Worm (Caenorhabditis elegans) whole organism, L1 larva: Measurements from ENCODE around the gene srg-6.

Experiments
- C04F5.9 ChIP-seq: sonication (generic microtip); optimal IDR thresholded peaks from 2 replicates; lab custom pipeline; 2016; ENCODE audit warnings: missing genetic modification characterization, missing compliant biosample characterization
- aha-1 ChIP-seq: fragments of 150-350 bp; optimal IDR thresholded peaks from 2 replicates; lab custom pipeline; 2014; ENCODE audit warnings: missing biosample characterization, missing genetic modification characterization
- alr-1 ChIP-seq: fragments of 200-800 bp; sonication (Bioruptor generic); optimal IDR thresholded peaks from 2 replicates; lab custom pipeline; 2018; ENCODE audit warnings: borderline replicate concordance, mild to moderate bottlenecking, missing genetic modification characterization, missing compliant biosample characterization
- aly-2 ChIP-seq: fragments of 150-350 bp; optimal IDR thresholded peaks from 2 replicates; lab custom pipeline; 2014; ENCODE audit warnings: missing biosample characterization, missing genetic modification characterization
- ceh-63 ChIP-seq: fragments of 200-800 bp; sonication (Bioruptor generic); optimal IDR thresholded peaks from 2 replicates; lab custom pipeline; 2018; ENCODE audit warnings: mild to moderate bottlenecking, missing genetic modification characterization, missing compliant biosample characterization
- ceh-8 ChIP-seq: fragments of 200-800 bp; sonication (Bioruptor generic); optimal IDR thresholded peaks from 2 replicates; lab custom pipeline; 2018; ENCODE audit warnings: mild to moderate bottlenecking, missing genetic modification characterization, moderate library complexity, missing compliant biosample characterization
- ceh-82 ChIP-seq, 3 experiments: fragments of 150-350 bp in 1 of 3; sonication (generic microtip) in 2 of 3; optimal IDR thresholded peaks; 2 replicates each; lab custom pipeline; 2014 to 2017; ENCODE audit warnings: missing biosample characterization in 3 of 3, missing genetic modification characterization in 3 of 3
- ceh-90 ChIP-seq: sonication (generic microtip); optimal IDR thresholded peaks from 2 replicates; lab custom pipeline; 2016; ENCODE audit warnings: missing genetic modification characterization, missing compliant biosample characterization
- ces-1 ChIP-seq: fragments of 150-350 bp; optimal IDR thresholded peaks from 2 replicates; lab custom pipeline; 2014; ENCODE audit warnings: missing biosample characterization, missing genetic modification reagents, missing genetic modification characterization
- dpl-1 ChIP-seq, 3 experiments: fragments of 150-350 bp in 2 of 3; sonication (generic microtip) in 1 of 3; optimal IDR thresholded peaks; 2 replicates each; lab custom pipeline; 2014 to 2017; ENCODE audit warnings: missing biosample characterization in 3 of 3, missing genetic modification characterization in 3 of 3, missing genetic modification reagents in 3 of 3
- dsc-1 ChIP-seq: sonication (generic microtip); optimal IDR thresholded peaks from 2 replicates; lab custom pipeline; 2016; ENCODE audit warnings: mild to moderate bottlenecking, missing genetic modification characterization, missing compliant biosample characterization
- efl-1 ChIP-seq, 4 experiments: fragments of 150-350 bp; optimal IDR thresholded peaks in 3 of 4; peaks in 1 of 4; 1 replicate in 1 of 4; 2 replicates in 3 of 4; lab custom pipeline; 2014; ENCODE audit warnings: missing biosample characterization in 2 of 4, missing genetic modification characterization in 2 of 4, missing genetic modification reagents in 2 of 4
- egl-13 ChIP-seq: sonication (generic microtip); optimal IDR thresholded peaks from 2 replicates; lab custom pipeline; 2016; ENCODE audit warnings: missing genotype, missing genetic modification reagents, missing genetic modification characterization, missing compliant biosample characterization
- elt-3 ChIP-seq, 6 experiments: fragments of 150-350 bp in 1 of 6; sonication (generic microtip); optimal IDR thresholded peaks; 2 replicates each; lab custom pipeline; 2017 to 2018; ENCODE audit warnings: missing biosample characterization in 6 of 6, missing genetic modification characterization in 6 of 6, inconsistent platforms in 1 of 6
- ets-5 ChIP-seq: fragments of 200-800 bp; sonication (Bioruptor generic); IDR thresholded peaks from 2 replicates; pipeline ENCODE4 v1.3.6; 2022; ENCODE audit warnings: missing genetic modification characterization, missing compliant biosample characterization
- fkh-10 ChIP-seq: sonication (generic microtip); optimal IDR thresholded peaks from 2 replicates; lab custom pipeline; 2017; ENCODE audit warnings: missing biosample characterization, missing genetic modification reagents, missing genetic modification characterization
- fkh-4 ChIP-seq: sonication (generic microtip); optimal IDR thresholded peaks from 2 replicates; lab custom pipeline; 2016; ENCODE audit warnings: missing compliant biosample characterization, missing genetic modification characterization, borderline replicate concordance
- grh-1 ChIP-seq: fragments of 200-800 bp; sonication (Bioruptor generic); IDR thresholded peaks from 2 replicates; pipeline ENCODE4 v1.3.6; 2022; ENCODE audit warnings: missing genetic modification reagents, missing genetic modification characterization, missing compliant biosample characterization
- hlh-4 ChIP-seq: sonication (generic microtip); optimal IDR thresholded peaks from 2 replicates; lab custom pipeline; 2016; ENCODE audit warnings: mild to moderate bottlenecking, missing genetic modification characterization, missing compliant biosample characterization
- hpl-2 ChIP-seq: fragments of 150-350 bp; optimal IDR thresholded peaks from 2 replicates; lab custom pipeline; 2014; ENCODE audit warnings: missing biosample characterization, missing genetic modification reagents, missing genetic modification characterization
- irx-1 ChIP-seq: sonication (generic microtip); optimal IDR thresholded peaks from 2 replicates; lab custom pipeline; 2016; ENCODE audit warnings: missing genetic modification characterization, missing compliant biosample characterization
- isw-1 ChIP-seq: fragments of 200-800 bp; sonication (Bioruptor generic); IDR thresholded peaks from 2 replicates; pipeline ENCODE4 v1.3.6; 2022; ENCODE audit warnings: missing genetic modification characterization, missing compliant biosample characterization
- lin-14 ChIP-seq: fragments of 200-800 bp; sonication (Bioruptor generic); optimal IDR thresholded peaks from 2 replicates; lab custom pipeline; 2018; ENCODE audit warnings: mild to moderate bottlenecking, missing genetic modification characterization, moderate library complexity, missing compliant biosample characterization
- lin-15B ChIP-seq: fragments of 150-350 bp; sonication (generic microtip); optimal IDR thresholded peaks from 3 replicates; lab custom pipeline; 2014; ENCODE audit warnings: missing biosample characterization, missing genetic modification characterization
- lin-35 ChIP-seq, 2 experiments: fragments of 150-350 bp; optimal IDR thresholded peaks; 2 replicates each; lab custom pipeline; 2014; ENCODE audit warnings: missing biosample characterization in 2 of 2, missing genetic modification characterization in 2 of 2, missing genetic modification reagents in 2 of 2
- lsy-2 ChIP-seq, 2 experiments: fragments of 150-350 bp; optimal IDR thresholded peaks; 2 replicates each; lab custom pipeline; 2014; ENCODE audit warnings: missing biosample characterization in 2 of 2, missing genetic modification characterization in 2 of 2
- mep-1 ChIP-seq: fragments of 150-350 bp; optimal IDR thresholded peaks from 2 replicates; lab custom pipeline; 2014; ENCODE audit warnings: missing biosample characterization, missing genetic modification characterization
- nhr-12 ChIP-seq: sonication (generic microtip); optimal IDR thresholded peaks from 2 replicates; lab custom pipeline; 2017; ENCODE audit warnings: missing biosample characterization, missing genetic modification characterization
- nhr-19 ChIP-seq: fragments of 200-800 bp; sonication (Bioruptor generic); conservative IDR thresholded peaks from 2 replicates; pipeline ENCODE4 v1.3.6; 2022; ENCODE audit warnings: missing genetic modification characterization, missing compliant biosample characterization
- nhr-237 ChIP-seq: fragments of 150-350 bp; optimal IDR thresholded peaks from 2 replicates; lab custom pipeline; 2014; ENCODE audit warnings: missing biosample characterization, missing genetic modification characterization
- nhr-84 ChIP-seq: sonication (generic microtip); optimal IDR thresholded peaks from 2 replicates; lab custom pipeline; 2017; ENCODE audit warnings: missing biosample characterization, missing genetic modification characterization
- nhr-85 ChIP-seq: sonication (generic microtip); peaks from one replicate; lab custom pipeline; 2016; ENCODE audit warnings: missing genetic modification characterization, inconsistent platforms, missing compliant biosample characterization
- nhr-90 ChIP-seq: sonication (generic microtip); optimal IDR thresholded peaks from 2 replicates; lab custom pipeline; 2016; ENCODE audit warnings: mild to moderate bottlenecking, missing genetic modification characterization, missing compliant biosample characterization; ENCODE audit not compliant: poor library complexity
- pag-3 ChIP-seq: sonication (generic microtip); optimal IDR thresholded peaks from 2 replicates; lab custom pipeline; 2017; ENCODE audit warnings: missing genetic modification characterization, mild to moderate bottlenecking, missing compliant biosample characterization, antibody characterized with exemption, borderline replicate concordance; ENCODE audit not compliant: insufficient read depth
- pqm-1 ChIP-seq: sonication (generic microtip); optimal IDR thresholded peaks from 3 replicates; lab custom pipeline; 2017; ENCODE audit warnings: missing biosample characterization, missing genetic modification characterization
- snu-23 ChIP-seq: sonication (generic microtip); optimal IDR thresholded peaks from 2 replicates; lab custom pipeline; 2016; ENCODE audit warnings: missing genetic modification characterization, missing compliant biosample characterization
- sptf-1 ChIP-seq: fragments of 150-350 bp; optimal IDR thresholded peaks from 2 replicates; lab custom pipeline; 2014; ENCODE audit warnings: missing biosample characterization, missing genetic modification characterization
- swsn-7 ChIP-seq: sonication (generic microtip); optimal IDR thresholded peaks from 2 replicates; lab custom pipeline; 2016; ENCODE audit warnings: missing genetic modification characterization, missing compliant biosample characterization
- unc-130 ChIP-seq: fragments of 150-350 bp; optimal IDR thresholded peaks from 2 replicates; lab custom pipeline; 2017; ENCODE audit warnings: missing biosample characterization, missing genetic modification characterization, inconsistent platforms
- unc-30 ChIP-seq: sonication (generic microtip); optimal IDR thresholded peaks from 2 replicates; lab custom pipeline; 2017; ENCODE audit warnings: missing biosample characterization, missing genetic modification characterization
- unc-62 ChIP-seq: fragments of 150-350 bp; optimal IDR thresholded peaks from 2 replicates; lab custom pipeline; 2014; ENCODE audit warnings: missing biosample characterization, missing genetic modification reagents, missing genetic modification characterization
- unc-86 ChIP-seq: sonication (generic microtip); optimal IDR thresholded peaks from 2 replicates; lab custom pipeline; 2016; ENCODE audit warnings: missing genetic modification characterization, missing compliant biosample characterization
- xbp-1 ChIP-seq: sonication (generic microtip); optimal IDR thresholded peaks from 2 replicates; lab custom pipeline; 2016; ENCODE audit warnings: missing genetic modification characterization, missing compliant biosample characterization
- zag-1 ChIP-seq: fragments of 150-350 bp; optimal IDR thresholded peaks from 2 replicates; lab custom pipeline; 2014; ENCODE audit warnings: missing biosample characterization, missing genetic modification characterization
- ztf-11 ChIP-seq, 2 experiments: sonication (generic microtip); optimal IDR thresholded peaks; 2 replicates each; lab custom pipeline; 2016 to 2017; ENCODE audit warnings: missing genetic modification characterization in 2 of 2, missing biosample characterization in 1 of 2, missing compliant biosample characterization in 1 of 2

Gene srg-6

DNA sequence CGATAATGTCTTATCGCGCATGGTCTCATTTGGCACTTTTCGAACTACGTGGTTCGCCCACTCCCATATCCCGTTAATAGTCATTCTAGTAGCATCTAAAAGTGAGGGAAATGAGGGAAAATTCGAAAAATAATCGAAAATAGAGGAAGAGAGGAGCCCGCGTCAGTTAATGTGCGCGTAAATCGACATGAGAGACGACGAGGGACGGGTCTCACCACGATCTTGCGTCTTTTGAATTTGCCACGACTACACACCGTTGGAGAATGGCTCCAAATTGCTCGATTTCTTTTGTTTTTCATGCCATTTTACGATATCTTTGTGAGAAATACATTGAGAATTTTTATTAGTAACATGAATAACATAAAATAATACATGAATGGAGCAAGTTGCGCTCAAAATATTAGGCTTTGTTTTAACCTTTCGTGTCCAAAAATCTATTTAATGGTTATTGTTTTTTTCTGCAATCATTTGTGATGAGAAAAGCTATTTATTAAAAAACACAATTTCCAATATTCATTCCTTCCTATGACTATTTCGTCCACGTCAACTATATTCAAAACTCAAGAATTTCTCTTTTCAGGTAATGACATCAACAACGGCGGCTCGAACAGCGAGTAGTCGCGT is 17.6 kb downstream of the srg-6 start, which contains the start of the genes gen-1 and stt-3:
gen-1 (minus strand) TSS at position 95 of the 624 bp plus-strand sequence.
stt-3 (plus strand) TSS at position 574 of the 624 bp plus-strand sequence.
- TF ChIP-seq efl-1 (optimal IDR thresholded peaks at IDR 0.05; lab: Kevin White, UChicago) (peak; percentile 46 to 50), efl-1 (GFP tag; optimal IDR thresholded peaks at IDR 0.05 in 1 of 2; lab: Kevin White, UChicago) (peak; percentile 21 to 90), fkh-10 (GFP tag; lab: Kevin White, UChicago) (no peak), ceh-8 (GFP tag; lab: Kevin White, UChicago) (no peak), unc-30 (tag; lab: Kevin White, UChicago) (no peak), elt-3 (tag; optimal IDR thresholded peaks at IDR 0.05; lab: Kevin White, UChicago) (no peak), hlh-4 (tag; lab: Kevin White, UChicago) (no peak), egl-13 (no peak), grh-1 (GFP tag; lab: Robert Waterston, UW) (no peak), lsy-2 (tag; optimal IDR thresholded peaks at IDR 0.05; lab: Kevin White, UChicago) (peak in 1 of 2 experiments; percentile 48), ces-1 (GFP tag; lab: Kevin White, UChicago) (no peak), ceh-82 (tag; optimal IDR thresholded peaks at IDR 0.05; lab: Kevin White, UChicago) (no peak), ceh-90 (tag; lab: Kevin White, UChicago) (no peak), unc-86 (tag; lab: Kevin White, UChicago) (no peak), unc-62 (GFP tag; lab: Kevin White, UChicago) (no peak), aly-2 (tag; lab: Kevin White, UChicago) (no peak), zag-1 (tag; lab: Kevin White, UChicago) (no peak), lin-15B (tag; lab: Kevin White, UChicago) (peak; percentile 1), lin-35 (GFP tag; optimal IDR thresholded peaks at IDR 0.05; lab: Kevin White, UChicago) (peak; percentile 2 to 65), nhr-90 (tag; lab: Kevin White, UChicago) (no peak), fkh-4 (tag; lab: Kevin White, UChicago) (no peak), pag-3 (no peak), nhr-237 (tag; lab: Kevin White, UChicago) (no peak), xbp-1 (peak; percentile 2), dsc-1 (tag; lab: Kevin White, UChicago) (no peak), aha-1 (tag; lab: Kevin White, UChicago) (no peak), lin-14 (GFP tag; lab: Kevin White, UChicago) (no peak), sptf-1 (tag; lab: Kevin White, UChicago) (no peak), pqm-1 (tag; lab: Kevin White, UChicago) (no peak), dpl-1 (GFP tag; optimal IDR thresholded peaks at IDR 0.05; lab: Kevin White, UChicago) (peak in 2 of 3 experiments; percentile 42 to 56)

DNA sequence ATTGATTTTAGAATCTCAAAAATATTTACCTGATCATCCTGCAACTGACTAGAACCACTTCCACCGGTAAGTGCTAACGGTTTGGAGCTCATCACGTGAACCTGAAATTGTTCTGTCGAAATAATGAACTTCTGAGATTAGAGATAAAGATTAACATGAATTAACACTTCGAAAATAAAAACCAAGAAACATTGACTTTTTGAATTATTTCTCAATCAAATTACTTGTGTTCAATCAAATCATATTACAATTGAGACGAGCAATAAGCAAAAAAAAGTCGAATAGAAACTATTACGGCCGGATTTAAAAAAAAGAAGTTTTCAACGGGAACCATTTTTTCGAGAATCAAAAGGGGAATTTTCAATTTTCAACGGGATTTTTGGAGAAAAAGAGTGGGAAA is 20.1 kb downstream of the srg-6 start, which contains the start of gene bcas-2:
bcas-2 (minus strand) TSS at position 101 of the 400 bp plus-strand sequence.
- TF ChIP-seq alr-1 (tag; lab: Kevin White, UChicago) (no peak), swsn-7 (tag; lab: Kevin White, UChicago) (no peak), nhr-19 (GFP tag; lab: Robert Waterston, UW) (no peak), ztf-11 (tag; optimal IDR thresholded peaks at IDR 0.05; lab: Kevin White, UChicago) (no peak), ceh-82 (tag; optimal IDR thresholded peaks at IDR 0.05; lab: Kevin White, UChicago) (no peak), pag-3 (no peak), nhr-90 (tag; lab: Kevin White, UChicago) (no peak), elt-3 (tag; optimal IDR thresholded peaks at IDR 0.05; lab: Kevin White, UChicago) (no peak), mep-1 (tag; lab: Kevin White, UChicago) (no peak), ceh-8 (GFP tag; lab: Kevin White, UChicago) (no peak), nhr-85 (tag; lab: Kevin White, UChicago) (no peak), nhr-237 (tag; lab: Kevin White, UChicago) (no peak)

DNA sequence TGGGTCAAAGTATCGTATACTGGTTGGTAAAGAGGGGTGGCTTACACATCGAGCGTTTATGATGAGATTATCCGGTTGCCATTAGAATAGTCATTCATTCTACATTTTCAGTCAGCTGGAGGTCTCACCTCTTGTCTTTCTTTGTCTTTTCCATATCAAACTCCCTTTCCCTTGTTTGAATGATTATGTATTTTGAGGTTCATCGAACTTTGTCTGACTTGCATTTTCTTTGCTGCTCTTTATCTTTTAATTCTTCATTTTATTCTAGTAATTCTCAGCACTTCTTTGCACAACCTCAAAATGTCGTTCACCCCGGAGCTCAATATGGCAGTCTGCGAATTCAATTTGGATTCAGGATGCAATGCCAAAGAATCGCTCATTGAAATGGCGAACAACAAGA is 25.3 kb downstream of the srg-6 start, which contains the start of gene T12A2.3:
T12A2.3 (plus strand) TSS at position 301 of the 400 bp plus-strand sequence.
- no peak for TF ChIP-seq ceh-63 (GFP tag; lab: Kevin White, UChicago)
- no peak for TF ChIP-seq nhr-90 (tag; lab: Kevin White, UChicago)
- TF ChIP-seq unc-130 (tag; lab: Kevin White, UChicago), result no peak
- no peak for TF ChIP-seq alr-1 (tag; lab: Kevin White, UChicago)
- no peak for TF ChIP-seq isw-1
- no peak for TF ChIP-seq nhr-12 (tag; lab: Kevin White, UChicago)
- TF ChIP-seq unc-86 (tag; lab: Kevin White, UChicago), result no peak
- TF ChIP-seq ets-5 (GFP tag; lab: Robert Waterston, UW), result no peak
- TF ChIP-seq snu-23 (GFP tag; lab: Kevin White, UChicago), result no peak
- TF ChIP-seq C04F5.9, result no peak
- TF ChIP-seq dpl-1 (GFP tag; optimal IDR thresholded peaks at IDR 0.05; lab: Kevin White, UChicago), result no peak
- no peak for TF ChIP-seq irx-1
- no peak for TF ChIP-seq unc-30 (tag; lab: Kevin White, UChicago)
- no peak for TF ChIP-seq hpl-2 (GFP tag; lab: Kevin White, UChicago)
- no peak for TF ChIP-seq nhr-84 (tag; lab: Kevin White, UChicago)
- TF ChIP-seq, all 84 proteins: peak for 0
